Worm (Caenorhabditis elegans) whole organism, L4/young adult: ENCODE data around the gene cyp-25A3.

Source experiments
- dao-5 ChIP-seq: sonication (generic microtip); optimal IDR thresholded peaks from 2 replicates; lab custom pipeline; 2016; ENCODE audit warnings: missing genotype, missing genetic modification characterization, moderate library complexity, missing compliant biosample characterization
- him-1 ChIP-seq: sonication (generic microtip); optimal IDR thresholded peaks from 2 replicates; lab custom pipeline; 2016; ENCODE audit warnings: missing genotype, missing genetic modification reagents, missing genetic modification characterization, missing compliant biosample characterization

ce11 chrIII:3820134-3820533, 19.4 kb downstream of the cyp-25A3 start:
- TF ChIP-seq dao-5 (tag; lab: Kevin White, UChicago): no peak
- no peak for TF ChIP-seq him-1 (tag; lab: Kevin White, UChicago)
